Fruit fly (Drosophila melanogaster) whole organism, larva: ENCODE results near the gene rtv.

Experiments
- noc ChIP-seq: fragments of 200-800 bp; sonication (Bioruptor generic); optimal IDR thresholded peaks from 3 replicates; lab custom pipeline; 2019; ENCODE audit warnings: missing biosample characterization, mild to moderate bottlenecking, missing genetic modification characterization, moderate library complexity

The rtv gene

dm6 chrX:11109670-11110069 is 44.1 kb downstream of the rtv start:
- TF ChIP-seq noc (tag; lab: Kevin White, UChicago): no peak

DNA sequence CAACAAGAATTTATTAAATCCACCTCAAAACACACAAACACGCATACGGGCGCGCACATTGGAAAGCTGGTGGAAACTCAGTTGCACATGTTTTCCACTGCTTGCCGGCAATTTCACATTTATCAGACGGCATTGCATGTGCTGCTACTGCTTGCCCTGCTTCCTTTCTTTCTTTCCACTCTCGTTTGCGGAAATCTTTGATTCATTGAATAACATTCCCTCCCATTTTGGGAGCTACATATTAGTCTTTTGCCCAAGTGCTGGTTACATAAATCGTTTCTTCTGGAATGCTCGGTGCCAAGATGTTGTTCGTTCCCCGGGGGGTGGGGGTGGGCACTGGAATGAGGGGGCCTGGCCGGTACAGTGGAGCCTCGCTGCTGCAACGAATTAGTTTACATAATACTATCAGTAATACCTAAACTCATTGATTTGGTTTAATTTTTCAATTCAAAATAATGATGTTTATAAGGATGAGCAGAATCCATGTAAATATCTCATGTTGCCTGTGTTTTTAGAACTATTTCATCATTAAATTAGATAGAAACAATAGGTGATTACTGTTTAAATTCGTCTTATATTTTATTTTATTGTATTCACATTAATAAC is 44.8 kb downstream of the rtv start:
- no peak for TF ChIP-seq noc (tag; lab: Kevin White, UChicago)

- TF ChIP-seq noc (tag; lab: Kevin White, UChicago): peak; percentile 1
Observed at dm6 chrX:11108148-11108844, 45.5 kb downstream of the rtv start, which contains the start of gene Hsp60A. Hsp60A (plus strand) TSS chrX:11108482.
